Worm (Caenorhabditis elegans) whole organism, L2 larva: ENCODE measurements around the gene snf-9.
"Not testable (repeated sequence)": the region's sequence is repeated elsewhere in the genome, so short reads cannot be mapped to it uniquely, and the experiment has no call there.

Experiments
- C34F6.9 ChIP-seq: fragments of 150-350 bp; optimal IDR thresholded peaks from 2 replicates; lab custom pipeline; 2014; ENCODE audit warnings: missing biosample characterization, missing genetic modification characterization
- F13H6.1 ChIP-seq: sonication (generic microtip); optimal IDR thresholded peaks from 2 replicates; lab custom pipeline; 2016; ENCODE audit warnings: missing genetic modification characterization, missing compliant biosample characterization
- R02D3.7 ChIP-seq: fragments of 150-350 bp; optimal IDR thresholded peaks from 2 replicates; lab custom pipeline; 2014; ENCODE audit warnings: missing biosample characterization, missing genetic modification characterization
- ZK546.5 ChIP-seq: sonication (generic microtip); optimal IDR thresholded peaks from 2 replicates; lab custom pipeline; 2017; ENCODE audit warnings: missing biosample characterization, missing genetic modification characterization
- alr-1 ChIP-seq: fragments of 150-350 bp; optimal IDR thresholded peaks from 2 replicates; lab custom pipeline; 2014; ENCODE audit warnings: missing biosample characterization, missing genetic modification characterization
- aly-2 ChIP-seq: fragments of 150-350 bp; optimal IDR thresholded peaks from 2 replicates; lab custom pipeline; 2014; ENCODE audit warnings: missing biosample characterization, missing genetic modification characterization
- ceh-16 ChIP-seq: fragments of 150-350 bp; optimal IDR thresholded peaks from 2 replicates; lab custom pipeline; 2014; ENCODE audit warnings: missing biosample characterization, missing genetic modification characterization
- ceh-82 ChIP-seq: fragments of 150-350 bp; optimal IDR thresholded peaks from 2 replicates; lab custom pipeline; 2014; ENCODE audit warnings: missing biosample characterization, missing genetic modification characterization
- egl-27 ChIP-seq: sonication (generic microtip); optimal IDR thresholded peaks from 3 replicates; lab custom pipeline; 2017; ENCODE audit warnings: missing biosample characterization, missing genetic modification reagents, missing genetic modification characterization
- elt-1 ChIP-seq: fragments of 150-350 bp; optimal IDR thresholded peaks from 2 replicates; lab custom pipeline; 2014; ENCODE audit warnings: missing biosample characterization, missing genetic modification characterization
- fos-1 ChIP-seq: fragments of 150-350 bp; optimal IDR thresholded peaks from 2 replicates; lab custom pipeline; 2014; ENCODE audit warnings: missing biosample characterization, missing genetic modification characterization
- lin-13 ChIP-seq: fragments of 150-350 bp; optimal IDR thresholded peaks from 2 replicates; lab custom pipeline; 2014; ENCODE audit warnings: missing biosample characterization, missing genetic modification reagents, missing genetic modification characterization
- lin-39 ChIP-seq: fragments of 150-350 bp; optimal IDR thresholded peaks from 2 replicates; lab custom pipeline; 2014; ENCODE audit warnings: missing biosample characterization, missing genetic modification reagents, missing genetic modification characterization
- mab-5 ChIP-seq: fragments of 150-350 bp; optimal IDR thresholded peaks from 2 replicates; lab custom pipeline; 2014; ENCODE audit warnings: missing biosample characterization, missing genetic modification characterization
- mbf-1 ChIP-seq: sonication (generic microtip); optimal IDR thresholded peaks from 2 replicates; lab custom pipeline; 2017; ENCODE audit warnings: missing biosample characterization, missing genetic modification characterization
- mdl-1 ChIP-seq, 2 experiments: fragments of 150-350 bp in 1 of 2; sonication (generic microtip) in 1 of 2; optimal IDR thresholded peaks; 2 replicates each; lab custom pipeline; 2017; ENCODE audit warnings: missing biosample characterization in 2 of 2, missing genetic modification characterization in 2 of 2
- nhr-11 ChIP-seq: fragments of 150-350 bp; optimal IDR thresholded peaks from 2 replicates; lab custom pipeline; 2014; ENCODE audit warnings: missing biosample characterization, missing genetic modification characterization
- nhr-129 ChIP-seq: fragments of 150-350 bp; optimal IDR thresholded peaks from 2 replicates; lab custom pipeline; 2014; ENCODE audit warnings: missing biosample characterization, missing genetic modification characterization
- nhr-237 ChIP-seq: fragments of 150-350 bp; optimal IDR thresholded peaks from 2 replicates; lab custom pipeline; 2014; ENCODE audit warnings: missing biosample characterization, missing genetic modification characterization
- nhr-25 ChIP-seq: fragments of 150-350 bp; sonication (generic microtip); optimal IDR thresholded peaks from 3 replicates; lab custom pipeline; 2014; ENCODE audit warnings: missing biosample characterization, missing genetic modification characterization
- nhr-77 ChIP-seq: fragments of 150-350 bp; optimal IDR thresholded peaks from 2 replicates; lab custom pipeline; 2014; ENCODE audit warnings: missing biosample characterization, missing genetic modification characterization
- peb-1 ChIP-seq: fragments of 150-350 bp; optimal IDR thresholded peaks from 2 replicates; lab custom pipeline; 2014; ENCODE audit warnings: missing biosample characterization, missing genetic modification characterization
- skn-1 ChIP-seq: sonication (generic microtip); optimal IDR thresholded peaks from 2 replicates; lab custom pipeline; 2017; ENCODE audit warnings: missing biosample characterization, missing genetic modification characterization
- sma-3 ChIP-seq: sonication (generic microtip); optimal IDR thresholded peaks from 2 replicates; lab custom pipeline; 2016; ENCODE audit warnings: missing genetic modification reagents, missing genetic modification characterization, missing compliant biosample characterization
- snpc-4 ChIP-seq: fragments of 150-350 bp; optimal IDR thresholded peaks from 2 replicates; lab custom pipeline; 2014; ENCODE audit warnings: missing biosample characterization, missing genetic modification characterization
- unc-39 ChIP-seq: fragments of 150-350 bp; optimal IDR thresholded peaks from 2 replicates; lab custom pipeline; 2014; ENCODE audit warnings: missing biosample characterization, missing genetic modification characterization
- unc-55 ChIP-seq: fragments of 150-350 bp; sonication (generic microtip); optimal IDR thresholded peaks from 3 replicates; lab custom pipeline; 2014; ENCODE audit warnings: missing biosample characterization, missing genetic modification reagents, missing genetic modification characterization
- ztf-4 ChIP-seq: fragments of 150-350 bp; optimal IDR thresholded peaks from 2 replicates; lab custom pipeline; 2014; ENCODE audit warnings: missing biosample characterization, missing genetic modification characterization

Gene snf-9

ce11 chrIV:17293679-17294078 lies 18.3 kb upstream of the snf-9 start:
- TF ChIP-seq F13H6.1, result no peak
- no peak for TF ChIP-seq snpc-4 (tag; lab: Kevin White, UChicago)
- no peak for TF ChIP-seq nhr-11 (tag; lab: Kevin White, UChicago)
- TF ChIP-seq C34F6.9 (tag; lab: Kevin White, UChicago), result peak; percentile 69
- TF ChIP-seq unc-55, result peak; percentile 72
- TF ChIP-seq nhr-129, result peak; percentile 20
- TF ChIP-seq, all 48 proteins: peak for 3

DNA sequence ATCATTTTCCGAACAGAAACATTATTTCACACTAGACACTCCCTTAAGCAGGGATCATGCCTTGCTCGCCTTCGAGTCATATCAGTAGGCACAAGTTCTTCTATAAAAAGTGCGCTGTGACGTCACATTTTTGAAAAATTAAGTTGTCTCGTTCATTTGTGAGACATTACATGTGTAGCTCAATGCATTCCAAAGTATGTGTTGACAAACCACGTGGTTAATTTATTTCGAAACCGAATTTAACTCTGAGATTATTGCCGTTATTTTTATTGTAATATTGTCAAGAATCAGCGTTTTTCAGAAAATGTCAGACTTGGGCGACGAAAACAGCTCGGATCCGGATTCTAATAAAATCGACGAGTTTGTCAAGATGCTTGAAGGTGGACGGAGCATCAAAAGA lies 17.5 kb upstream of the snf-9 start, which contains the start of gene T28F3.5:
Gene T28F3.5, plus strand, starts transcription at position 301 of the 400 bp plus-strand sequence.
- no peak for TF ChIP-seq skn-1 (tag; lab: Kevin White, UChicago)
- TF ChIP-seq sma-3, result no peak

ce11 chrIV:17301933-17302332 lies 10.0 kb upstream of the snf-9 start, which contains the start of gene ifta-2:
Gene ifta-2 (minus strand): TSS chrIV:17302033.
- TF ChIP-seq F13H6.1, result no peak
- TF ChIP-seq ceh-16 (tag; lab: Kevin White, UChicago), result no peak
- TF ChIP-seq aly-2 (tag; lab: Kevin White, UChicago), result no peak
- no peak for TF ChIP-seq peb-1 (tag; lab: Kevin White, UChicago)
- no peak for TF ChIP-seq mab-5

DNA sequence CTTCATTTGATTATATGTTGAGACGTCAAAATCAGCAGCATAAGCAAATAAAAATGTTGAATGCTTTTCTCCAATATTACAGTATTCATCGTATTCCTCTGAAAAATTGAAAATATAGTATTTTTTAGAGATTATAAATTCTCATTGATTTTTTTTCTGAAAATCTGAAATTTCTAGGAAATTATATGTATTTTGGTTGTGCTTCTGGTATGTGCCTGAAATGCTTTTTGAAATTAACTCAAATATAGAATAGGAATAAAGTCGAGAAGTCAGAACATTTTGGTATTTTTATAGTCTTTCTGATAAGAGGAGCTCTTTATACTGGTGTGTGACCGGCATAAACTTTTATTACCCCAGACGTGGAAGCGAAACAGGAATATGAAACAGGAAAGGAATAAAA lies 4.7 kb upstream of the snf-9 start, which contains the start of gene T28F3.8:
Gene T28F3.8, minus strand, starts transcription at position 101 of the 400 bp plus-strand sequence.
- TF ChIP-seq lin-13 (GFP tag; lab: Kevin White, UChicago); alr-1; elt-1 (tag; lab: Kevin White, UChicago): not testable (repeated sequence)

ce11 chrIV:17308211-17308610 lies 3.7 kb upstream of the snf-9 start, which contains the start of gene T28F3.9:
Gene T28F3.9 (plus strand): TSS chrIV:17308511.
- TF ChIP-seq unc-39 (tag; lab: Kevin White, UChicago) (no peak), C34F6.9 (tag; lab: Kevin White, UChicago) (no peak), nhr-237 (tag; lab: Kevin White, UChicago) (no peak), nhr-77 (tag; lab: Kevin White, UChicago) (no peak), egl-27 (tag; lab: Kevin White, UChicago) (no peak), elt-1 (tag; lab: Kevin White, UChicago) (no peak), nhr-11 (tag; lab: Kevin White, UChicago) (no peak), ZK546.5 (tag; lab: Kevin White, UChicago) (no peak), fos-1 (tag; lab: Kevin White, UChicago) (no peak), ceh-82 (no peak), mbf-1 (tag; lab: Kevin White, UChicago) (no peak), ztf-4 (tag; lab: Kevin White, UChicago) (no peak), mdl-1 (tag; optimal IDR thresholded peaks at IDR 0.05; lab: Kevin White, UChicago) (no peak), nhr-129 (no peak), lin-39 (tag; lab: Kevin White, UChicago) (no peak)

ce11 chrIV:17316398-17316797 lies 4.5 kb downstream of the snf-9 start, which contains the start of gene C49C3.20:
Gene C49C3.20 (minus strand): TSS chrIV:17316498.
- TF ChIP-seq nhr-25 (tag; lab: Kevin White, UChicago), result no peak
- TF ChIP-seq nhr-237 (tag; lab: Kevin White, UChicago), result no peak

DNA sequence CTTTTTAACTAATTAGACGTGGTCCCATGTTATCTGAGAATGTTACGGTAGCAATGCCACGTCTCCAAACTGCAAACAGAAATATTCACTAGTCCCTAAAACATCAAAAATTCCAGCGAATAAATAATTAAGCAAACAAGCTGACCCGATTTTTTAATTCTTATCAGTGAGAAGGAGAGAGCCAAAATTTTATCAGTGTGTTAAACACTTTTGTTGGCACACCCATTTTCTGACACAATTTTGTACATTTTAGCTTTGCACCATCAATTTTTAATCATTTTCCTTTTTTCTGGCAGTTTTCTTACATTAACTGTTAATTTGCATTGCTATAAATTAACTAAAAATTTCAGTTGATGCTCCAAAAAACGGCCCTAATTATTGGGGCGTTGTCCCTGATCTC lies 8.5 kb downstream of the snf-9 start, which contains the start of gene C49C3.4:
Gene C49C3.4, plus strand, starts transcription at position 351 of the 400 bp plus-strand sequence.
- TF ChIP-seq fos-1 (tag; lab: Kevin White, UChicago), result peak; percentile 76
- no peak for TF ChIP-seq R02D3.7 (tag; lab: Kevin White, UChicago)

DNA sequence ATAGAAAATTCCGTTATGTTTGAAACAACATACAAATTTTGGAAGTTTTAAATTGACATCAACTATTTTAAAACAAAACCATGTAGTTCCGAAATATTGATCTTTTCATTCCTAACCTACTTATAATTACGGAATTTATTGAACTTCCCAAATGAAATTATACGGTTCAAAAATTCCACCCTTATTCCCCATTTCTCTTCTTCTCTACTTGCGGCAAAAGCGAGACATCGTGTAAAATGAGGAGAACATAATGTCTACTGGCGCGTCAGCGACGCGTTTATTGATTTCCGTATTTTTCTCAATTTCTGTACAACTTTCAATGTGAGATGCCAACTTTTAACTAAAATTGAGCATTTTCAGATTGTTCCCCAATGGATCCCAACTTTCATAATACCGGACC lies 16.9 kb downstream of the snf-9 start, which contains the start of gene ceh-88:
Gene ceh-88, plus strand, starts transcription at position 355 of the 400 bp plus-strand sequence.
- TF ChIP-seq ztf-4 (tag; lab: Kevin White, UChicago) (no peak), ZK546.5 (tag; lab: Kevin White, UChicago) (no peak), C34F6.9 (tag; lab: Kevin White, UChicago) (peak; percentile 37)
